Fruit fly (Drosophila melanogaster): ENCODE results near the gene ND-ACP.
A peak's percentile ranks its signal among the peaks of the same experiment; 100 is the strongest.

The ND-ACP gene

DNA sequence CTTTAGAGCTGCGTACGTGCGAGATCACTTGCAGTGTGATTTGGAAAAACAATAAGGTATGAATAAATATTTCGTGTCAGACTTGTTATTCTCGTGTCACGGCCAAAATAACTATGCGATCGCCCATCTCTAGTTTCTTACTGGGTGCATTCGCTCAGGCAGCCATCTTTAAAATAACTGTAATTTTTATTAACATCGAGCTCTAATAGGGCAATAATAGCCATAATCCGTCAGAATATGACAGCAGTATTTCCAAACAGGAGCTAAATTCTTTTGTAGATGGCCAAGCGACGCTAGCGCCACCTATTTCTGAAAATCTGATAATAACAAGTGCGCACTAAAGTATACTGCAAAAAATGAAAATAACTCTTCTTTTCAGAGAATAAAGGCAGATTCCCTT, 22.3 kb downstream of the ND-ACP start (continued):
- TF ChIP-seq CG10543 (GFP tag; optimal IDR thresholded peaks at IDR 0.05) (no peak), CG12155 (GFP tag; optimal IDR thresholded peaks at IDR 0.05) (peak; percentile 30), usp (GFP tag; optimal IDR thresholded peaks at IDR 0.05) (no peak), CG14014 (GFP tag; IDR thresholded peaks at IDR 0.05) (no peak), Gug (GFP tag; IDR thresholded peaks at IDR 0.05) (peak; percentile 31; the same call in 1 of the 4 replicates), HHEX (GFP tag; optimal IDR thresholded peaks at IDR 0.05) (no peak), Sry-δ (GFP tag; optimal IDR thresholded peaks at IDR 0.05) (peak; percentile 87), kah (GFP tag; optimal IDR thresholded peaks at IDR 0.05) (peak; percentile 11), bbx (GFP tag; IDR thresholded peaks at IDR 0.05; ENCODE audit: partially characterized antibody) (peak; percentile 91), emc (GFP tag; optimal IDR thresholded peaks at IDR 0.05) (no peak), Vsx1 (GFP tag; optimal IDR thresholded peaks at IDR 0.05) (peak; percentile 48), psq (GFP tag; optimal IDR thresholded peaks at IDR 0.05) (no peak), Ssrp (tag; optimal IDR thresholded peaks at IDR 0.05) (peak; percentile 14), ken (GFP tag; IDR thresholded peaks at IDR 0.05) (no peak), CoRest (tag; optimal IDR thresholded peaks at IDR 0.05) (peak; percentile 64), CG3281 (GFP tag; optimal IDR thresholded peaks at IDR 0.05) (peak; percentile 22), dpn (GFP tag; optimal IDR thresholded peaks at IDR 0.05) (peak; percentile 18 to 40), oc (tag; optimal IDR thresholded peaks at IDR 0.05) (peak; percentile 86), CG12219 (GFP tag; optimal IDR thresholded peaks at IDR 0.05) (peak; percentile 7), CG17186 (GFP tag; optimal IDR thresholded peaks at IDR 0.05) (peak; percentile 19), CG2889 (GFP tag; IDR thresholded peaks at IDR 0.05) (no peak), sim (GFP tag; IDR thresholded peaks at IDR 0.05) (no peak), onecut (GFP tag; IDR thresholded peaks at IDR 0.05) (no peak), crol (GFP tag; IDR thresholded peaks at IDR 0.05) (no peak), mirr (GFP tag; optimal IDR thresholded peaks at IDR 0.05) (no peak), CrebB (tag; optimal IDR thresholded peaks at IDR 0.05) (peak; percentile 0), corto (GFP tag; optimal IDR thresholded peaks at IDR 0.05) (no peak), chinmo (GFP tag; IDR thresholded peaks at IDR 0.05; ENCODE audit: partially characterized antibody) (peak; percentile 83; the same call in 2 of the 4 replicates), CG1603 (tag; optimal IDR thresholded peaks at IDR 0.05) (peak; percentile 50), TFAM (GFP tag; optimal IDR thresholded peaks at IDR 0.05) (no peak), br (optimal IDR thresholded peaks at IDR 0.05) (no peak), pum (GFP tag; optimal IDR thresholded peaks at IDR 0.05) (no peak), CG13424 (tag; optimal IDR thresholded peaks at IDR 0.05) (peak; percentile 23), CG2712 (tag; optimal IDR thresholded peaks at IDR 0.05) (peak; percentile 68), CG9797 (GFP tag; optimal IDR thresholded peaks at IDR 0.05) (no peak), CG14860 (GFP tag; IDR thresholded peaks at IDR 0.05; ENCODE audit: partially characterized antibody) (peak; percentile 84), insv (GFP tag; optimal IDR thresholded peaks at IDR 0.05) (peak in 1 of 2 experiments; percentile 86), kay (GFP tag; optimal IDR thresholded peaks at IDR 0.05) (no peak), CG17829 (tag; optimal IDR thresholded peaks at IDR 0.05) (peak; percentile 53), slbo (GFP tag; IDR thresholded peaks at IDR 0.05) (peak; percentile 39; the same call in 1 of the 2 replicates), sob (GFP tag; IDR thresholded peaks at IDR 0.05) (no peak), fd102C (GFP tag; optimal IDR thresholded peaks at IDR 0.05) (no peak), ato (GFP tag; IDR thresholded peaks at IDR 0.05; ENCODE audit: partially characterized antibody) (peak; percentile 67; the same call in 1 of the 2 replicates), peb (GFP tag; IDR thresholded peaks at IDR 0.05) (no peak), Ptx1 (GFP tag; IDR thresholded peaks at IDR 0.05) (peak; percentile 11; the same call in 1 of the 2 replicates), CG34422 (GFP tag; IDR thresholded peaks at IDR 0.05) (peak; percentile 22; the same call in 1 of the 3 replicates), CG1602 (GFP tag; optimal IDR thresholded peaks at IDR 0.05) (no peak), Optix (GFP tag; IDR thresholded peaks at IDR 0.05) (no peak), vvl (GFP tag; IDR thresholded peaks at IDR 0.05) (peak; percentile 68), repo (GFP tag; optimal IDR thresholded peaks at IDR 0.05) (peak; percentile 11), CG17328 (GFP tag; IDR thresholded peaks at IDR 0.05) (peak; percentile 21; the same call in 1 of the 2 replicates)
